Fruit fly (Drosophila melanogaster): ENCODE data around the gene CDK2AP1.

Gene CDK2AP1

DNA sequence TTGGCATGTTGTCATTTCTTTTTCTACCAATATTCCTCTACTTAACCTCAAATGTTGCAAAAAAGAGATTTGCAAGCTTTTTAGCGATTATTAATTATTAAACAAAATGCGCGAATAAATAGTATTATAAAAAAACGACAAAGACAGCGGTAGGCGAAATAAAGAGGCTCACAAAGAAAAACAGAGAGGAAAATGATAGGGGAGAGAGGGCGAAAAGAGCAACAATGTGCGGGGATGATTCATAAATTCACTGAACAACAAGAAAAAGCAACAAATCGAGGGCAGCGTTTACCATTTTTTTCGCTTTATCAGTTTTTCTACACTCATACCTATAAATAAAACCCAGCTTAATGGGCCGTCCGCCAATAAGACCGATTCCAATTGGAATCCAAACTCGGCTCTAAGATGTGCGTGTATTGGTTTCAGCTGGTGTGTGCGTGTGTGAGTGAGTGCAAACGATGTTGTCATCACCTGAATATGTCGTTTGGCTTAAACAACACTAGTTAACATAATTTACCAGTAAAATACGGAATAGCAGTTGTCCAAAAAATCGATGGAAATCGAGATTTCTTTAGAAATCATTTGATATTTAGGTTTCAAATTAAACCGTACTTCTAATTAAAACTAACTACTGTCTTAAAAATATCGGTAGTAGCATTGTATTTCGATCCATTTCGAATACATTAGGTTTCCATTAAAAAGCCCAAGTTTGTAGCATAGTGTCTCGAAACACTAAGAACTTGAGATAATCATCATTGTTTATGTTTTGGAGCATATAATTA, 18.3 kb downstream of the CDK2AP1 start (continued):
- TF ChIP-seq CG3065 (GFP tag; optimal IDR thresholded peaks at IDR 0.05): no peak
- TF ChIP-seq CG13775 (GFP tag; optimal IDR thresholded peaks at IDR 0.05): no peak
- TF ChIP-seq ab (GFP tag; optimal IDR thresholded peaks at IDR 0.05): no peak
- TF ChIP-seq nerfin-1 (tag; optimal IDR thresholded peaks at IDR 0.05): no peak
- TF ChIP-seq CG1603 (tag; optimal IDR thresholded peaks at IDR 0.05): no peak
- no peak for TF ChIP-seq CG34376 (GFP tag; optimal IDR thresholded peaks at IDR 0.05)
- no peak for TF ChIP-seq CG8359 (GFP tag; optimal IDR thresholded peaks at IDR 0.05; ENCODE audit: borderline replicate concordance)
- no peak for TF ChIP-seq hth (optimal IDR thresholded peaks at IDR 0.05)
- TF ChIP-seq bcd (GFP tag; optimal IDR thresholded peaks at IDR 0.05): peak; percentile 11
- no peak for TF ChIP-seq esg (GFP tag; conservative IDR thresholded peaks at IDR 0.05)
- no peak for TF ChIP-seq eve (GFP tag; optimal IDR thresholded peaks at IDR 0.05)
- no peak for TF ChIP-seq tin (GFP tag; optimal IDR thresholded peaks at IDR 0.05)
- no peak for TF ChIP-seq knrl (GFP tag; IDR thresholded peaks at IDR 0.05; ENCODE audit: partially characterized antibody)
- peak; percentile 72 to 93 for TF ChIP-seq insv (GFP tag; optimal IDR thresholded peaks at IDR 0.05)
- TF ChIP-seq schlank (tag; optimal IDR thresholded peaks at IDR 0.05): no peak
- no peak for TF ChIP-seq mirr (GFP tag; optimal IDR thresholded peaks at IDR 0.05)
- no peak for TF ChIP-seq gce (GFP tag; IDR thresholded peaks at IDR 0.05)
- TF ChIP-seq Chrac-16 (GFP tag; optimal IDR thresholded peaks at IDR 0.05): no peak
- TF ChIP-seq CG7928 (GFP tag; optimal IDR thresholded peaks at IDR 0.05): no peak
- TF ChIP-seq maf-S (GFP tag; optimal IDR thresholded peaks at IDR 0.05): no peak
- no peak for TF ChIP-seq zf30C (GFP tag; optimal IDR thresholded peaks at IDR 0.05)
- no peak for TF ChIP-seq CkIIα-i1 (GFP tag; IDR thresholded peaks at IDR 0.05)
- no peak for TF ChIP-seq CG12299 (tag; optimal IDR thresholded peaks at IDR 0.05)
- TF ChIP-seq CG10959 (GFP tag; IDR thresholded peaks at IDR 0.05): no peak
- peak; percentile 6 for TF ChIP-seq CG10979 (tag; optimal IDR thresholded peaks at IDR 0.05)
- TF ChIP-seq ci (GFP tag; IDR thresholded peaks at IDR 0.05): no peak
- TF ChIP-seq CG42726 (GFP tag; IDR thresholded peaks at IDR 0.05; ENCODE audit: partially characterized antibody): no peak
- TF ChIP-seq hbn (GFP tag; IDR thresholded peaks at IDR 0.05; ENCODE audit: partially characterized antibody): no peak
- TF ChIP-seq C15 (GFP tag; IDR thresholded peaks at IDR 0.05): no peak
- no peak for TF ChIP-seq Ravus (GFP tag; IDR thresholded peaks at IDR 0.05)
- no peak for TF ChIP-seq CG18262 (tag; optimal IDR thresholded peaks at IDR 0.05)
- peak; percentile 30 for TF ChIP-seq kay (GFP tag; optimal IDR thresholded peaks at IDR 0.05)
- TF ChIP-seq CG2875 (GFP tag; optimal IDR thresholded peaks at IDR 0.05): no peak
- peak; percentile 55 for TF ChIP-seq cg (GFP tag; optimal IDR thresholded peaks at IDR 0.05)
- no peak for TF ChIP-seq CG31224 (GFP tag; IDR thresholded peaks at IDR 0.05)
- no peak for TF ChIP-seq en (GFP tag; optimal IDR thresholded peaks at IDR 0.05)
- TF ChIP-seq dmrt11E (tag; optimal IDR thresholded peaks at IDR 0.05): no peak
- no peak for TF ChIP-seq CG7786 (GFP tag; optimal IDR thresholded peaks at IDR 0.05)
- TF ChIP-seq kni (GFP tag; optimal IDR thresholded peaks at IDR 0.05): no peak
- TF ChIP-seq CG12071 (GFP tag; optimal IDR thresholded peaks at IDR 0.05): no peak
- no peak for TF ChIP-seq CG31388 (GFP tag; optimal IDR thresholded peaks at IDR 0.05)
- no peak for TF ChIP-seq CG13123 (GFP tag; optimal IDR thresholded peaks at IDR 0.05)
- no peak for TF ChIP-seq ro (GFP tag; IDR thresholded peaks at IDR 0.05)
- no peak for TF ChIP-seq crol (GFP tag; IDR thresholded peaks at IDR 0.05)
- TF ChIP-seq trem (tag; optimal IDR thresholded peaks at IDR 0.05): no peak
- no peak for TF ChIP-seq CG17361 (GFP tag; IDR thresholded peaks at IDR 0.05)
- TF ChIP-seq tap (tag; optimal IDR thresholded peaks at IDR 0.05): no peak
- TF ChIP-seq Atf6 (GFP tag; IDR thresholded peaks at IDR 0.05): 0 out of 2 replicates have a peak, but pooled peaks have one; percentile 19
- no peak for TF ChIP-seq ftz-f1 (GFP tag; optimal IDR thresholded peaks at IDR 0.05)
- peak; percentile 31 for TF ChIP-seq CG18599 (GFP tag; optimal IDR thresholded peaks at IDR 0.05)

All from whole organism, embryonic.